Worm (Caenorhabditis elegans) whole organism, late embryonic: ENCODE data around the gene F18C5.9.

Experiments used
- C08G9.2 ChIP-seq: sonication (generic microtip); optimal IDR thresholded peaks from 2 replicates; lab custom pipeline; 2016; ENCODE audit warnings: mild to moderate bottlenecking, missing genetic modification characterization, moderate library complexity, missing compliant biosample characterization
- C38D4.7 ChIP-seq: fragments of 200-800 bp; sonication (Bioruptor generic); optimal IDR thresholded peaks from 2 replicates; lab custom pipeline; 2018; ENCODE audit warnings: mild to moderate bottlenecking, missing genetic modification characterization, moderate library complexity, missing compliant biosample characterization
- F13H6.1 ChIP-seq: sonication (generic microtip); optimal IDR thresholded peaks from 2 replicates; lab custom pipeline; 2016; ENCODE audit warnings: missing genetic modification characterization, missing compliant biosample characterization
- T23F11.4 ChIP-seq: fragments of 200-800 bp; sonication (Bioruptor generic); optimal IDR thresholded peaks from 2 replicates; lab custom pipeline; 2018; ENCODE audit warnings: mild to moderate bottlenecking, missing genetic modification characterization, missing compliant biosample characterization
- Y22D7AL.16 ChIP-seq: sonication (generic microtip); optimal IDR thresholded peaks from 2 replicates; lab custom pipeline; 2016; ENCODE audit warnings: missing genetic modification characterization, missing compliant biosample characterization
- ahr-1 ChIP-seq: sonication (generic microtip); optimal IDR thresholded peaks from 2 replicates; lab custom pipeline; 2016; ENCODE audit warnings: missing genetic modification characterization, missing compliant biosample characterization
- ceh-14 ChIP-seq: sonication (generic microtip); optimal IDR thresholded peaks from 2 replicates; lab custom pipeline; 2016; ENCODE audit warnings: missing genotype, missing genetic modification characterization, missing compliant biosample characterization
- ceh-19 ChIP-seq: fragments of 200-800 bp; sonication (Bioruptor generic); optimal IDR thresholded peaks from 2 replicates; lab custom pipeline; 2018; ENCODE audit warnings: mild to moderate bottlenecking, missing genetic modification characterization, missing compliant biosample characterization
- ceh-24 ChIP-seq: sonication (generic microtip); optimal IDR thresholded peaks from 2 replicates; lab custom pipeline; 2016; ENCODE audit warnings: mild to moderate bottlenecking, missing genetic modification characterization, missing compliant biosample characterization
- ceh-30 ChIP-seq: fragments of 150-350 bp; optimal IDR thresholded peaks from 2 replicates; lab custom pipeline; 2014; ENCODE audit warnings: missing biosample characterization, missing genetic modification characterization
- ceh-45 ChIP-seq: fragments of 200-800 bp; sonication (Bioruptor generic); IDR thresholded peaks from 2 replicates; pipeline ENCODE4 v1.3.6; 2022; ENCODE audit warnings: missing genetic modification reagents, missing genetic modification characterization, missing compliant biosample characterization
- ceh-6 ChIP-seq: fragments of 200-800 bp; sonication (Bioruptor generic); optimal IDR thresholded peaks from 2 replicates; lab custom pipeline; 2018; ENCODE audit warnings: mild to moderate bottlenecking, missing genetic modification characterization, missing compliant biosample characterization
- ceh-9 ChIP-seq: sonication (generic microtip); optimal IDR thresholded peaks from 2 replicates; lab custom pipeline; 2016; ENCODE audit warnings: mild to moderate bottlenecking, missing genetic modification characterization, inconsistent platforms, missing compliant biosample characterization
- che-1 ChIP-seq: sonication (generic microtip); optimal IDR thresholded peaks from 2 replicates; lab custom pipeline; 2016; ENCODE audit warnings: mild to moderate bottlenecking, missing genetic modification characterization, missing compliant biosample characterization
- elt-2 ChIP-seq: sonication (generic microtip); optimal IDR thresholded peaks from 2 replicates; lab custom pipeline; 2016; ENCODE audit warnings: missing genetic modification reagents, missing genetic modification characterization, missing compliant biosample characterization
- eyg-1 ChIP-seq: sonication (generic microtip); optimal IDR thresholded peaks from 2 replicates; lab custom pipeline; 2016; ENCODE audit warnings: missing genotype, missing genetic modification characterization, missing compliant biosample characterization
- fax-1 ChIP-seq: sonication (generic microtip); optimal IDR thresholded peaks from 2 replicates; lab custom pipeline; 2016; ENCODE audit warnings: missing genotype, missing genetic modification characterization, missing compliant biosample characterization
- hlh-30 ChIP-seq: sonication (generic microtip); optimal IDR thresholded peaks from 2 replicates; lab custom pipeline; 2017; ENCODE audit warnings: antibody characterized with exemption, missing genetic modification characterization, missing compliant biosample characterization; ENCODE audit not compliant: insufficient read depth
- hlh-6 ChIP-seq: sonication (generic microtip); optimal IDR thresholded peaks from 2 replicates; lab custom pipeline; 2016; ENCODE audit warnings: missing genotype, missing genetic modification characterization, missing compliant biosample characterization
- hlh-8 ChIP-seq: sonication (generic microtip); optimal IDR thresholded peaks from 2 replicates; lab custom pipeline; 2016; ENCODE audit warnings: missing genotype, missing genetic modification characterization, missing compliant biosample characterization
- lim-6 ChIP-seq: sonication (generic microtip); optimal IDR thresholded peaks from 2 replicates; lab custom pipeline; 2016; ENCODE audit warnings: missing genetic modification characterization, missing compliant biosample characterization
- madf-2 ChIP-seq: sonication (generic microtip); optimal IDR thresholded peaks from 2 replicates; lab custom pipeline; 2017; ENCODE audit warnings: missing genetic modification characterization, missing compliant biosample characterization
- nfya-1 ChIP-seq: sonication (generic microtip); optimal IDR thresholded peaks from 2 replicates; lab custom pipeline; 2017; ENCODE audit warnings: missing genetic modification characterization, mild to moderate bottlenecking, missing compliant biosample characterization, antibody characterized with exemption, moderate library complexity
- nhr-232 ChIP-seq: sonication (generic microtip); optimal IDR thresholded peaks from 2 replicates; lab custom pipeline; 2016; ENCODE audit warnings: missing genetic modification characterization, missing compliant biosample characterization
- npax-4 ChIP-seq: sonication (generic microtip); optimal IDR thresholded peaks from 2 replicates; lab custom pipeline; 2016; ENCODE audit warnings: missing genetic modification characterization, missing compliant biosample characterization
- odd-2 ChIP-seq: sonication (generic microtip); optimal IDR thresholded peaks from 2 replicates; lab custom pipeline; 2017; ENCODE audit warnings: antibody characterized with exemption, mild to moderate bottlenecking, missing genetic modification characterization, missing compliant biosample characterization
- pag-3 ChIP-seq: sonication (generic microtip); optimal IDR thresholded peaks from 2 replicates; lab custom pipeline; 2016; ENCODE audit warnings: missing compliant biosample characterization, missing genetic modification characterization, borderline replicate concordance
- pat-9 ChIP-seq: fragments of 200-800 bp; sonication (Bioruptor generic); optimal IDR thresholded peaks from 2 replicates; lab custom pipeline; 2018; ENCODE audit warnings: mild to moderate bottlenecking, missing genetic modification characterization, moderate library complexity, missing compliant biosample characterization
- pha-2 ChIP-seq: sonication (generic microtip); optimal IDR thresholded peaks from 2 replicates; lab custom pipeline; 2017; ENCODE audit warnings: mild to moderate bottlenecking, missing genetic modification characterization, missing compliant biosample characterization
- pqm-1 ChIP-seq: sonication (generic microtip); optimal IDR thresholded peaks from 2 replicates; lab custom pipeline; 2016; ENCODE audit warnings: missing genetic modification characterization, missing compliant biosample characterization
- ref-2 ChIP-seq: sonication (generic microtip); optimal IDR thresholded peaks from 2 replicates; lab custom pipeline; 2016; ENCODE audit warnings: missing genetic modification characterization, missing compliant biosample characterization
- rnt-1 ChIP-seq: sonication (generic microtip); optimal IDR thresholded peaks from 2 replicates; lab custom pipeline; 2016; ENCODE audit warnings: missing genetic modification characterization, missing compliant biosample characterization
- sdc-2 ChIP-seq: sonication (generic microtip); optimal IDR thresholded peaks from 2 replicates; lab custom pipeline; 2016; ENCODE audit warnings: missing genotype, missing genetic modification characterization, missing compliant biosample characterization
- sox-2 ChIP-seq: fragments of 200-800 bp; sonication (Bioruptor generic); IDR thresholded peaks from 2 replicates; pipeline ENCODE4 v1.3.6; 2022; ENCODE audit warnings: missing genetic modification reagents, missing genetic modification characterization, missing compliant biosample characterization
- sox-4 ChIP-seq: sonication (generic microtip); optimal IDR thresholded peaks from 2 replicates; lab custom pipeline; 2017; ENCODE audit warnings: mild to moderate bottlenecking, missing genetic modification characterization, inconsistent platforms, missing compliant biosample characterization
- syd-9 ChIP-seq: sonication (generic microtip); optimal IDR thresholded peaks from 2 replicates; lab custom pipeline; 2016; ENCODE audit warnings: mild to moderate bottlenecking, missing genetic modification characterization, moderate library complexity, missing compliant biosample characterization
- tbx-7 ChIP-seq: sonication (generic microtip); optimal IDR thresholded peaks from 2 replicates; lab custom pipeline; 2016; ENCODE audit warnings: missing genotype, missing genetic modification characterization, missing compliant biosample characterization
- ttx-3 ChIP-seq: sonication (generic microtip); optimal IDR thresholded peaks from 2 replicates; lab custom pipeline; 2016; ENCODE audit warnings: missing genetic modification reagents, missing genetic modification characterization, missing compliant biosample characterization
- unc-42 ChIP-seq: sonication (generic microtip); optimal IDR thresholded peaks from 2 replicates; lab custom pipeline; 2016; ENCODE audit warnings: missing genotype, missing genetic modification characterization, missing compliant biosample characterization
- unc-55 ChIP-seq: sonication (generic microtip); optimal IDR thresholded peaks from 2 replicates; lab custom pipeline; 2017; ENCODE audit warnings: missing biosample characterization, missing genetic modification reagents, missing genetic modification characterization
- unc-86 ChIP-seq: sonication (generic microtip); optimal IDR thresholded peaks from 2 replicates; lab custom pipeline; 2016; ENCODE audit warnings: missing genetic modification characterization, missing compliant biosample characterization
- zip-5 ChIP-seq: sonication (generic microtip); optimal IDR thresholded peaks from 2 replicates; lab custom pipeline; 2016; ENCODE audit warnings: missing genetic modification characterization, missing compliant biosample characterization
- ztf-16 ChIP-seq: sonication (generic microtip); optimal IDR thresholded peaks from 2 replicates; lab custom pipeline; 2017; ENCODE audit warnings: missing genetic modification characterization, missing compliant biosample characterization

The F18C5.9 gene

ce11 chrII:6588605-6589292 lies 21.8 kb downstream of the F18C5.9 start, which contains the start of gene icd-1 (continued):
- TF ChIP-seq sox-2 (GFP tag; lab: Robert Waterston, UW) (peak; percentile 4; the same call in 1 of the 2 replicates), Y22D7AL.16 (tag; lab: Kevin White, UChicago) (no peak), ttx-3 (no peak), nfya-1 (tag; lab: Kevin White, UChicago) (peak; percentile 96), unc-55 (GFP tag; lab: Kevin White, UChicago) (peak; percentile 97), pat-9 (tag; lab: Kevin White, UChicago) (no peak), ceh-14 (tag; lab: Kevin White, UChicago) (peak; percentile 68), ztf-16 (tag; lab: Kevin White, UChicago) (no peak), sox-4 (tag; lab: Kevin White, UChicago) (no peak), ceh-19 (GFP tag; lab: Kevin White, UChicago) (no peak), ceh-30 (peak; percentile 82), F13H6.1 (tag; lab: Kevin White, UChicago) (no peak), ceh-9 (tag; lab: Kevin White, UChicago) (no peak), C38D4.7 (GFP tag; lab: Kevin White, UChicago) (no peak), pha-2 (no peak), nhr-232 (no peak), npax-4 (tag; lab: Kevin White, UChicago) (no peak)
- TF ChIP-seq, all 69 proteins: peak for 25

ce11 chrII:6589408-6589807 lies 22.5 kb downstream of the F18C5.9 start, which contains the start of gene vps-32.1:
TSS of gene vps-32.1 (plus strand) at chrII:6589708.
- TF ChIP-seq ref-2 (no peak), ceh-30 (no peak), C08G9.2 (tag; lab: Kevin White, UChicago) (no peak), pqm-1 (tag; lab: Kevin White, UChicago) (no peak), ceh-24 (tag; lab: Kevin White, UChicago) (no peak), pag-3 (tag; lab: Kevin White, UChicago) (no peak), ceh-14 (tag; lab: Kevin White, UChicago) (no peak), che-1 (tag; lab: Kevin White, UChicago) (no peak), pha-2 (no peak), hlh-8 (tag; lab: Kevin White, UChicago) (no peak), eyg-1 (tag; lab: Kevin White, UChicago) (no peak), ceh-45 (GFP tag; lab: Robert Waterston, UW) (no peak), T23F11.4 (GFP tag; lab: Kevin White, UChicago) (no peak), ceh-6 (no peak), unc-86 (tag; lab: Kevin White, UChicago) (no peak), odd-2 (tag; lab: Kevin White, UChicago) (no peak), ahr-1 (no peak), lim-6 (tag; lab: Kevin White, UChicago) (no peak), ztf-16 (tag; lab: Kevin White, UChicago) (no peak)

ce11 chrII:6591000-6591399 lies 24.1 kb downstream of the F18C5.9 start:
- no peak for TF ChIP-seq unc-42 (tag; lab: Kevin White, UChicago)
- no peak for TF ChIP-seq rnt-1 (tag; lab: Kevin White, UChicago)
- no peak for TF ChIP-seq hlh-8 (tag; lab: Kevin White, UChicago)
- no peak for TF ChIP-seq zip-5 (tag; lab: Kevin White, UChicago)
- no peak for TF ChIP-seq F13H6.1 (tag; lab: Kevin White, UChicago)

- no peak for TF ChIP-seq ttx-3
- TF ChIP-seq syd-9 (tag; lab: Kevin White, UChicago) = no peak
- no peak for TF ChIP-seq unc-86 (tag; lab: Kevin White, UChicago)
- TF ChIP-seq sdc-2 (tag; lab: Kevin White, UChicago) = no peak
- TF ChIP-seq hlh-30 (tag; lab: Kevin White, UChicago) = no peak
- TF ChIP-seq nhr-232 = no peak
- no peak for TF ChIP-seq unc-42 (tag; lab: Kevin White, UChicago)
- no peak for TF ChIP-seq fax-1 (tag; lab: Kevin White, UChicago)
- no peak for TF ChIP-seq eyg-1 (tag; lab: Kevin White, UChicago)
- no peak for TF ChIP-seq elt-2
- TF ChIP-seq hlh-6 (tag; lab: Kevin White, UChicago) = no peak
- TF ChIP-seq F13H6.1 (tag; lab: Kevin White, UChicago) = no peak
- no peak for TF ChIP-seq pag-3 (tag; lab: Kevin White, UChicago)
- TF ChIP-seq madf-2 (tag; lab: Kevin White, UChicago) = no peak
- no peak for TF ChIP-seq tbx-7 (tag; lab: Kevin White, UChicago)
- TF ChIP-seq, all 69 proteins: peak for 0
Measured at ce11 chrII:6592251-6592650, 25.3 kb downstream of the F18C5.9 start, which contains the start of gene C56C10.9. TSS of gene C56C10.9 (minus strand) at chrII:6592351.
